Fruit fly (Drosophila melanogaster) whole organism, wandering third instar larva: Measurements from ENCODE around the gene CG11878.

Experiments
- CG9705 ChIP-seq: fragments of 200-800 bp; sonication (Bioruptor generic); optimal IDR thresholded peaks from 2 replicates; lab custom pipeline; 2018; ENCODE audit warnings: missing biosample characterization, mild to moderate bottlenecking, missing genetic modification characterization
- Myc ChIP-seq: fragments of >200 bp; optimal IDR thresholded peaks from 2 replicates; lab custom pipeline; 2017
- dsf ChIP-seq: sonication (Bioruptor generic); optimal IDR thresholded peaks from 2 replicates; lab custom pipeline; 2016; ENCODE audit warnings: missing biosample characterization, missing genetic modification characterization, borderline replicate concordance

DNA sequence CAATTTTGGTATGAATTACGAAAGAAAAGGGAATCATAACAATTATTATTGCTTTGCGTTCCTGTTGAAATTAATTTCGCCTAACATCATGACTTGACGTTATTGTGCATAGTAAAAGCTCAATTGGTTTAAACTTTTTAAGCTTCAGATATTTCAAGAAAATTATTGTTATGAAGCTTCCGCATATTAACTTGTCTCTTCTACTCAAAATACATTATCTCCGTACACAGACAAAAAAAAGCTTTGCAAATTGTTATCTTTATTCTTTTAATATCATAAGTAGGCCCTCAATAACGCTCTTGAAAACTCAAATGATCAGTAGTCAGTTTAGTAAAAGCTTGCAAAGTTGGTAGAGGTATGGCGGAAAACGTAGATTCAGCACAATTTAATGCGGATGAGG, 13.5 kb downstream of the CG11878 start, which contains the start of gene CG13658:
- no peak for TF ChIP-seq dsf (GFP tag; lab: Kevin White, UChicago)
- TF ChIP-seq CG9705 (GFP tag; lab: Kevin White, UChicago): no peak
- no peak for TF ChIP-seq Myc
